Fruit fly (Drosophila melanogaster) whole organism, embryonic: ENCODE data around the gene dgt2.
"Not testable (repeated sequence)": the region's sequence is repeated elsewhere in the genome, so short reads cannot be mapped to it uniquely, and the experiment has no call there.

Experiments used
- Atf6 ChIP-seq: fragments of 200-800 bp; sonication (Bioruptor generic); IDR thresholded peaks from 2 replicates; pipeline ENCODE4 v1.3.6; 2022; ENCODE audit warnings: missing biosample characterization, missing genetic modification characterization
- CG12391 ChIP-seq: fragments of 200-800 bp; sonication (Bioruptor generic); optimal IDR thresholded peaks from 3 replicates; lab custom pipeline; 2018; ENCODE audit warnings: missing biosample characterization, mild to moderate bottlenecking, missing genetic modification characterization, moderate library complexity
- Dp ChIP-seq: fragments of 200-800 bp; sonication (Bioruptor generic); optimal IDR thresholded peaks from 2 replicates; lab custom pipeline; 2018; ENCODE audit warnings: missing biosample characterization, mild to moderate bottlenecking, missing genetic modification characterization, moderate library complexity
- Hey ChIP-seq: fragments of 200-800 bp; sonication (Bioruptor generic); optimal IDR thresholded peaks from 3 replicates; lab custom pipeline; 2018; ENCODE audit warnings: missing biosample characterization, mild to moderate bottlenecking, missing genetic modification characterization
- corto ChIP-seq: fragments of 200-800 bp; sonication (Bioruptor generic); optimal IDR thresholded peaks from 2 replicates; lab custom pipeline; 2016; ENCODE audit warnings: missing biosample characterization, mild to moderate bottlenecking, missing genetic modification characterization, moderate library complexity

dm6 chr2L:11999240-11999704, 9.5 kb downstream of the dgt2 start, which contains the start of the genes CG18787 and Nfs1:
- not testable (repeated sequence) for TF ChIP-seq corto (GFP tag; lab: Kevin White, UChicago); Hey; CG12391 (tag; lab: Kevin White, UChicago); Atf6 (GFP tag; lab: Robert Waterston, UW); Dp (GFP tag; lab: Kevin White, UChicago)
